Worm (Caenorhabditis elegans) whole organism, L3 larva: ENCODE results near the gene T26C11.4.

ENCODE experiments used
- ama-1 ChIP-seq: fragments of 150-350 bp; optimal IDR thresholded peaks from 2 replicates; lab custom pipeline; 2018
- elt-1 ChIP-seq: fragments of 150-350 bp; optimal IDR thresholded peaks from 2 replicates; lab custom pipeline; 2014; ENCODE audit warnings: missing biosample characterization, missing genetic modification characterization
- elt-3 ChIP-seq, 3 experiments: fragments of 150-350 bp in 1 of 3; sonication (generic microtip) in 2 of 3; optimal IDR thresholded peaks; 2 replicates in 2 of 3; 4 replicates in 1 of 3; lab custom pipeline; 2014 to 2017; ENCODE audit warnings: missing biosample characterization in 3 of 3, missing genetic modification characterization in 3 of 3
- nhr-11 ChIP-seq: fragments of 150-350 bp; optimal IDR thresholded peaks from 2 replicates; lab custom pipeline; 2014; ENCODE audit warnings: missing biosample characterization, missing genetic modification characterization
- nhr-28 ChIP-seq: fragments of 150-350 bp; optimal IDR thresholded peaks from 2 replicates; lab custom pipeline; 2014; ENCODE audit warnings: missing biosample characterization, missing genetic modification characterization
- snpc-4 ChIP-seq: fragments of 150-350 bp; optimal IDR thresholded peaks from 2 replicates; lab custom pipeline; 2014; ENCODE audit warnings: missing biosample characterization, missing genetic modification characterization
- unc-62 ChIP-seq: fragments of 150-350 bp; sonication (generic microtip); optimal IDR thresholded peaks from 4 replicates; lab custom pipeline; 2014; ENCODE audit warnings: missing biosample characterization, missing genetic modification reagents, missing genetic modification characterization

DNA sequence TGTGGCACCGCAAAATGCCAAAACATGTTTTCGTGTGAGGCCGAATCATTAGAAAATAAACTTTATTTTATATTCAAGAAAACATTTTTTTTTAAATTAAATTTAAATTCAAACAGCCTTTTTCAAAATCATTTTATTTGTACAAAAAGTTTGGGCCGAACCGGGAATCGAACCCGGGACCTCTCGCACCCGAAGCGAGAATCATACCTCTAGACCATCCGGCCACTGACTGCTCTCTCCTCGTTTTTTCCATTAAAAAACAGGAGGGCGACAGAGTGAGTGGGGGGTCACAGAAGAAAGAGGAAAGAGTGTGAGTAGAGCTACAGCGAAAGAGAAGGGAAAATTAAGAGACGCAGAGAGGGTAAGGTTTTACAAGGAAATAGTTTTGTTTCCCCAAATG is 35.3 kb upstream of the T26C11.4 start:
- no peak for TF ChIP-seq elt-1 (tag; lab: Kevin White, UChicago)
- TF ChIP-seq nhr-11 (tag; lab: Kevin White, UChicago) = no peak
- TF ChIP-seq snpc-4 = peak; percentile 40
- no peak for TF ChIP-seq unc-62 (GFP tag; lab: Kevin White, UChicago)
- no peak for TF ChIP-seq ama-1
- no peak for TF ChIP-seq elt-3 (tag; optimal IDR thresholded peaks at IDR 0.05; lab: Kevin White, UChicago)
- TF ChIP-seq nhr-28 (tag; lab: Kevin White, UChicago) = no peak
